Worm (Caenorhabditis elegans) whole organism, L4 larva: ENCODE data around the gene F02E11.2.

Source experiments
- F49E8.2 ChIP-seq: sonication (generic microtip); optimal IDR thresholded peaks from 2 replicates; lab custom pipeline; 2016; ENCODE audit warnings: missing compliant biosample characterization, mild to moderate bottlenecking, missing genetic modification characterization, borderline replicate concordance
- ces-1 ChIP-seq: fragments of 150-350 bp; sonication (generic microtip); optimal IDR thresholded peaks from 4 replicates; lab custom pipeline; 2014; ENCODE audit warnings: missing biosample characterization, missing genetic modification reagents, missing genetic modification characterization
- ctbp-1 ChIP-seq: fragments of 200-800 bp; sonication (Bioruptor generic); IDR thresholded peaks from 2 replicates; pipeline ENCODE4 v1.3.6; 2022; ENCODE audit warnings: missing genetic modification reagents, missing genetic modification characterization, missing compliant biosample characterization
- daf-19 ChIP-seq: fragments of 200-800 bp; sonication (Bioruptor generic); conservative IDR thresholded peaks from 2 replicates; pipeline ENCODE4 v1.3.6; 2022; ENCODE audit warnings: missing genetic modification characterization, missing compliant biosample characterization
- lir-3 ChIP-seq: sonication (generic microtip); optimal IDR thresholded peaks from 2 replicates; lab custom pipeline; 2016; ENCODE audit warnings: mild to moderate bottlenecking, missing genetic modification characterization, missing compliant biosample characterization
- madf-5 ChIP-seq, 2 experiments: fragments of 200-800 bp; sonication (Bioruptor generic); IDR thresholded peaks; 2 replicates each; pipeline ENCODE4 v1.3.6; 2022; ENCODE audit warnings: missing compliant biosample characterization in 2 of 2, missing genetic modification characterization in 2 of 2
- nhr-11 ChIP-seq: fragments of 150-350 bp; optimal IDR thresholded peaks from 2 replicates; lab custom pipeline; 2014; ENCODE audit warnings: missing biosample characterization, missing genetic modification characterization
- nhr-48 ChIP-seq: sonication (generic microtip); optimal IDR thresholded peaks from 2 replicates; lab custom pipeline; 2016; ENCODE audit warnings: mild to moderate bottlenecking, missing genetic modification characterization, missing compliant biosample characterization
- pha-4 ChIP-seq, 2 experiments: fragments of 150-350 bp in 1 of 2; fragments of 200-800 bp in 1 of 2; sonication (Bioruptor generic) in 1 of 2; IDR thresholded peaks in 1 of 2; optimal IDR thresholded peaks in 1 of 2; 2 replicates each; pipeline versions ENCODE4 v1.3.6 to Lab custom; 2014 to 2022; ENCODE audit warnings: missing genetic modification characterization in 2 of 2, missing genetic modification reagents in 2 of 2, missing biosample characterization in 1 of 2, missing compliant biosample characterization in 1 of 2
- php-3 ChIP-seq: fragments of 200-800 bp; sonication (Bioruptor generic); IDR thresholded peaks from 2 replicates; pipeline ENCODE4 v1.3.6; 2022; ENCODE audit warnings: missing genetic modification reagents, missing genetic modification characterization, missing compliant biosample characterization
- snpc-1.2 ChIP-seq: fragments of 200-800 bp; sonication (Bioruptor generic); IDR thresholded peaks from 2 replicates; pipeline ENCODE4 v1.3.6; 2022; ENCODE audit warnings: missing genetic modification reagents, missing genetic modification characterization, missing compliant biosample characterization
- zag-1 ChIP-seq: fragments of 150-350 bp; optimal IDR thresholded peaks from 2 replicates; lab custom pipeline; 2014; ENCODE audit warnings: missing biosample characterization, missing genetic modification characterization

- TF ChIP-seq ces-1 (GFP tag; lab: Kevin White, UChicago) (no peak), lir-3 (tag; lab: Kevin White, UChicago) (no peak), nhr-11 (tag; lab: Kevin White, UChicago) (no peak), madf-5 (GFP tag; IDR thresholded peaks at IDR 0.05; lab: Robert Waterston, UW) (no peak), F49E8.2 (tag; lab: Kevin White, UChicago) (no peak), snpc-1.2 (no peak), zag-1 (tag; lab: Kevin White, UChicago) (no peak), php-3 (no peak), pha-4 (GFP tag; IDR thresholded peaks at IDR 0.05; lab: Robert Waterston, UW) (no peak), pha-4 (tag; optimal IDR thresholded peaks at IDR 0.05; lab: Kevin White, UChicago) (no peak), daf-19 (GFP tag; lab: Robert Waterston, UW) (no peak), nhr-48 (tag; lab: Kevin White, UChicago) (no peak), ctbp-1 (GFP tag; lab: Robert Waterston, UW) (no peak)
Observed at ce11 chrII:3278634-3279033, 16.0 kb downstream of the F02E11.2 start, which contains the start of gene wht-4.
